Fruit fly (Drosophila melanogaster): ENCODE measurements around the gene CG10947.
"Not testable (repeated sequence)": the region's sequence is repeated elsewhere in the genome, so short reads cannot be mapped to it uniquely, and the experiment has no call there.

The CG10947 gene

dm6 chr2L:20463316-20463856, 48.8 kb upstream of the CG10947 start, which contains the start of gene CG2493 (continued):
- peak; percentile 32 for TF ChIP-seq topi (GFP tag; optimal IDR thresholded peaks at IDR 0.05)
- TF ChIP-seq Gug (GFP tag; IDR thresholded peaks at IDR 0.05) = peak; percentile 54; the same call in 1 of the 2 replicates
- peak; percentile 34 for TF ChIP-seq Ets96B (tag; optimal IDR thresholded peaks at IDR 0.05)
- TF ChIP-seq vri (GFP tag; optimal IDR thresholded peaks at IDR 0.05) = peak; percentile 5
- no peak for TF ChIP-seq net (GFP tag; optimal IDR thresholded peaks at IDR 0.05)
- TF ChIP-seq CG6276 (GFP tag; optimal IDR thresholded peaks at IDR 0.05) = peak; percentile 27
- TF ChIP-seq CG10631 (GFP tag; optimal IDR thresholded peaks at IDR 0.05) = peak; percentile 0
- peak; percentile 23; the same call in 1 of the 2 replicates for TF ChIP-seq CG11294 (GFP tag; IDR thresholded peaks at IDR 0.05)
- no peak for TF ChIP-seq Hr38 (GFP tag; optimal IDR thresholded peaks at IDR 0.05)
- peak; percentile 34 for TF ChIP-seq spab (GFP tag; optimal IDR thresholded peaks at IDR 0.05)
- no peak for TF ChIP-seq CG9139 (GFP tag; optimal IDR thresholded peaks at IDR 0.05)
- no peak for TF ChIP-seq CG11902 (GFP tag; optimal IDR thresholded peaks at IDR 0.05)

dm6 chr2L:20458975-20459374, 44.4 kb upstream of the CG10947 start, which contains the start of the genes CG18858 and Cdc23:
TSS of gene CG18858 (minus strand) at chr2L:20459075.
TSS of gene Cdc23 (plus strand) at chr2L:20459342.
- TF ChIP-seq Sox14 (GFP tag; optimal IDR thresholded peaks at IDR 0.05); Eip75B (GFP tag; optimal IDR thresholded peaks at IDR 0.05); CG15336 (GFP tag; IDR thresholded peaks at IDR 0.05): not testable (repeated sequence)

dm6 chr2L:20449864-20450263, 35.3 kb upstream of the CG10947 start, which contains the start of the genes CG31683 and CG31687:
TSS of gene CG31683 (minus strand) at chr2L:20449964.
TSS of gene CG31687 (plus strand) at chr2L:20450225.
- TF ChIP-seq fkh, acj6, cyc (GFP tag; optimal IDR thresholded peaks at IDR 0.05): not testable (repeated sequence)

- TF ChIP-seq pdm3 (GFP tag; optimal IDR thresholded peaks at IDR 0.05) (no peak), CG11294 (GFP tag; IDR thresholded peaks at IDR 0.05) (no peak), Eip93F (GFP tag; optimal IDR thresholded peaks at IDR 0.05) (no peak), CG6854 (GFP tag; optimal IDR thresholded peaks at IDR 0.05) (no peak), Ets96B (tag; optimal IDR thresholded peaks at IDR 0.05) (no peak), esn (GFP tag; optimal IDR thresholded peaks at IDR 0.05) (no peak), acj6 (GFP tag; optimal IDR thresholded peaks at IDR 0.05) (no peak)
These were observed 23.9 kb upstream of the CG10947 start for dm6 chr2L:20438474-20438873.

- TF ChIP-seq CG32006 (GFP tag; optimal IDR thresholded peaks at IDR 0.05) (no peak), CG11902 (GFP tag; optimal IDR thresholded peaks at IDR 0.05) (no peak), salr (GFP tag; optimal IDR thresholded peaks at IDR 0.05) (no peak), CG16779 (tag; optimal IDR thresholded peaks at IDR 0.05) (no peak), acj6 (GFP tag; optimal IDR thresholded peaks at IDR 0.05) (no peak), CG4318 (GFP tag; optimal IDR thresholded peaks at IDR 0.05) (no peak), Lpt (GFP tag; optimal IDR thresholded peaks at IDR 0.05) (no peak), CG6276 (GFP tag; optimal IDR thresholded peaks at IDR 0.05) (no peak), CG6854 (GFP tag; optimal IDR thresholded peaks at IDR 0.05) (no peak), net (GFP tag; optimal IDR thresholded peaks at IDR 0.05) (no peak), achi (GFP tag; optimal IDR thresholded peaks at IDR 0.05) (no peak), Eip75B (GFP tag; optimal IDR thresholded peaks at IDR 0.05) (no peak), fd59A (GFP tag; optimal IDR thresholded peaks at IDR 0.05) (no peak)
These were observed 23.3 kb upstream of the CG10947 start for dm6 chr2L:20437873-20438272.

dm6 chr2L:20435199-20435598, 20.6 kb upstream of the CG10947 start:
- no peak for TF ChIP-seq CG1621 (tag; optimal IDR thresholded peaks at IDR 0.05)
- TF ChIP-seq Met (GFP tag; optimal IDR thresholded peaks at IDR 0.05) = peak; percentile 46
- peak; percentile 9 for TF ChIP-seq net (GFP tag; optimal IDR thresholded peaks at IDR 0.05)
- TF ChIP-seq pdm3 (GFP tag; optimal IDR thresholded peaks at IDR 0.05) = peak; percentile 34
- TF ChIP-seq Hr4 (GFP tag; optimal IDR thresholded peaks at IDR 0.05) = peak; percentile 51
- TF ChIP-seq Smox (GFP tag; optimal IDR thresholded peaks at IDR 0.05) = peak; percentile 17
- no peak for TF ChIP-seq CG6276 (GFP tag; optimal IDR thresholded peaks at IDR 0.05)
- TF ChIP-seq CG4318 (GFP tag; optimal IDR thresholded peaks at IDR 0.05) = peak; percentile 1
- TF ChIP-seq topi (GFP tag; optimal IDR thresholded peaks at IDR 0.05) = peak; percentile 10
- peak in 1 of 2 experiments; percentile 56 for TF ChIP-seq salr (GFP tag; optimal IDR thresholded peaks at IDR 0.05)
- no peak for TF ChIP-seq CG34406 (GFP tag; optimal IDR thresholded peaks at IDR 0.05)
- peak; percentile 57 for TF ChIP-seq esn (GFP tag; optimal IDR thresholded peaks at IDR 0.05)
- TF ChIP-seq spab (GFP tag; optimal IDR thresholded peaks at IDR 0.05) = no peak
- no peak for TF ChIP-seq Sox102F (GFP tag; optimal IDR thresholded peaks at IDR 0.05)
- TF ChIP-seq CG10631 (GFP tag; optimal IDR thresholded peaks at IDR 0.05) = peak; percentile 19
- TF ChIP-seq CG31627 (GFP tag; optimal IDR thresholded peaks at IDR 0.05) = no peak
- TF ChIP-seq acj6 (GFP tag; optimal IDR thresholded peaks at IDR 0.05) = peak; percentile 23
- no peak for TF ChIP-seq Eip93F (GFP tag; optimal IDR thresholded peaks at IDR 0.05)
- TF ChIP-seq achi (GFP tag; optimal IDR thresholded peaks at IDR 0.05) = no peak
- peak; percentile 64 for TF ChIP-seq svp (GFP tag)
- TF ChIP-seq CG11762 (GFP tag; optimal IDR thresholded peaks at IDR 0.05; ENCODE audit: insufficient read depth) = no peak
- TF ChIP-seq lz (GFP tag; optimal IDR thresholded peaks at IDR 0.05) = peak; percentile 27
- no peak for TF ChIP-seq Sox14 (GFP tag; optimal IDR thresholded peaks at IDR 0.05)
